Fruit fly (Drosophila melanogaster): ENCODE measurements around the gene Cftr.

Cftr gene

dm6 chr3R:24571386-24572124 lies 27.8 kb upstream of the Cftr start (continued):
- no peak for TF ChIP-seq CG4617 (GFP tag; optimal IDR thresholded peaks at IDR 0.05; ENCODE audit: borderline replicate concordance)

dm6 chr3R:24569669-24570349 lies 26.1 kb upstream of the Cftr start:
- TF ChIP-seq sqz (GFP tag; optimal IDR thresholded peaks at IDR 0.05): no peak
- TF ChIP-seq al (GFP tag; IDR thresholded peaks at IDR 0.05): no peak
- peak; percentile 41 for TF ChIP-seq CG15269 (tag; optimal IDR thresholded peaks at IDR 0.05)
- TF ChIP-seq oc (tag; optimal IDR thresholded peaks at IDR 0.05): peak; percentile 63
- no peak for TF ChIP-seq nmo (GFP tag; optimal IDR thresholded peaks at IDR 0.05)
- no peak for TF ChIP-seq Dip2 (GFP tag; IDR thresholded peaks at IDR 0.05)
- TF ChIP-seq CG13296 (GFP tag; optimal IDR thresholded peaks at IDR 0.05): no peak
- TF ChIP-seq CG3726 (GFP tag; IDR thresholded peaks at IDR 0.05): no peak
- no peak for TF ChIP-seq prd (optimal IDR thresholded peaks at IDR 0.05)
- no peak for TF ChIP-seq prd (GFP tag; IDR thresholded peaks at IDR 0.05)
- no peak for TF ChIP-seq CG6791 (GFP tag; IDR thresholded peaks at IDR 0.05; ENCODE audit: partially characterized antibody)
- TF ChIP-seq Awh (GFP tag; IDR thresholded peaks at IDR 0.05): peak; percentile 75
- no peak for TF ChIP-seq h (optimal IDR thresholded peaks at IDR 0.05)
- no peak for TF ChIP-seq Elba2 (GFP tag; optimal IDR thresholded peaks at IDR 0.05)
- TF ChIP-seq nerfin-2 (GFP tag; IDR thresholded peaks at IDR 0.05; ENCODE audit: partially characterized antibody): no peak
- no peak for TF ChIP-seq Lhr (GFP tag; optimal IDR thresholded peaks at IDR 0.05)
- TF ChIP-seq CG8359 (GFP tag; optimal IDR thresholded peaks at IDR 0.05; ENCODE audit: borderline replicate concordance): no peak
- TF ChIP-seq CG1602 (GFP tag; optimal IDR thresholded peaks at IDR 0.05): no peak
- TF ChIP-seq otp (GFP tag; IDR thresholded peaks at IDR 0.05): 0 out of 3 replicates have a peak, but pooled peaks have one; percentile 26
- peak; percentile 51 for TF ChIP-seq onecut (GFP tag; IDR thresholded peaks at IDR 0.05)
- TF ChIP-seq chinmo (GFP tag; IDR thresholded peaks at IDR 0.05; ENCODE audit: partially characterized antibody): peak; percentile 7; the same call in 1 of the 4 replicates
- TF ChIP-seq CG32532 (GFP tag; IDR thresholded peaks at IDR 0.05): no peak
- no peak for TF ChIP-seq CG10431 (GFP tag; optimal IDR thresholded peaks at IDR 0.05)
- no peak for TF ChIP-seq CG31224 (GFP tag; IDR thresholded peaks at IDR 0.05)
- TF ChIP-seq CG10209 (GFP tag; optimal IDR thresholded peaks at IDR 0.05): no peak
- TF ChIP-seq abd-A (tag; optimal IDR thresholded peaks at IDR 0.05): peak; percentile 68
- TF ChIP-seq klu (GFP tag; IDR thresholded peaks at IDR 0.05): no peak
- no peak for TF ChIP-seq ro (GFP tag; IDR thresholded peaks at IDR 0.05)
- no peak for TF ChIP-seq her (GFP tag; optimal IDR thresholded peaks at IDR 0.05)
- TF ChIP-seq CG12071 (GFP tag; optimal IDR thresholded peaks at IDR 0.05): no peak
- TF ChIP-seq mirr (GFP tag; optimal IDR thresholded peaks at IDR 0.05): peak; percentile 32
- peak; percentile 70 for TF ChIP-seq crol (GFP tag; IDR thresholded peaks at IDR 0.05)
- no peak for TF ChIP-seq pan (optimal IDR thresholded peaks at IDR 0.05)
- no peak for TF ChIP-seq pan (GFP tag; optimal IDR thresholded peaks at IDR 0.05 in 1 of 2, IDR thresholded peaks at IDR 0.05 in 1 of 2)
- TF ChIP-seq Med (GFP tag): peak; percentile 52
- no peak for TF ChIP-seq CG12391 (tag; optimal IDR thresholded peaks at IDR 0.05)
- peak; percentile 7 for TF ChIP-seq CG10147 (GFP tag; optimal IDR thresholded peaks at IDR 0.05)
- TF ChIP-seq Vsx1 (GFP tag; optimal IDR thresholded peaks at IDR 0.05): peak; percentile 1
- no peak for TF ChIP-seq pum (GFP tag; optimal IDR thresholded peaks at IDR 0.05)
- no peak for TF ChIP-seq PHDP (tag; optimal IDR thresholded peaks at IDR 0.05)
- TF ChIP-seq salm (tag; optimal IDR thresholded peaks at IDR 0.05): no peak
- TF ChIP-seq CG18011 (GFP tag; optimal IDR thresholded peaks at IDR 0.05): no peak
- TF ChIP-seq Pdp1 (GFP tag; optimal IDR thresholded peaks at IDR 0.05): peak in 1 of 2 experiments; percentile 78
- no peak for TF ChIP-seq CG7987 (GFP tag; optimal IDR thresholded peaks at IDR 0.05)
- peak; percentile 77 for TF ChIP-seq cwo (GFP tag; optimal IDR thresholded peaks at IDR 0.05)
